Worm (Caenorhabditis elegans) whole organism, mixed stage, embryonic: Measurements from ENCODE around the gene orc-2.

Experiments
- drap-1 ChIP-seq: fragments of 200-800 bp; sonication (Bioruptor generic); optimal IDR thresholded peaks from 3 replicates; lab custom pipeline; 2018; ENCODE audit warnings: mild to moderate bottlenecking, missing genetic modification characterization, missing compliant biosample characterization
- elt-3 ChIP-seq: fragments of 150-350 bp; optimal IDR thresholded peaks from 2 replicates; lab custom pipeline; 2014; ENCODE audit warnings: missing biosample characterization, missing genetic modification characterization
- ham-2 ChIP-seq: fragments of 200-800 bp; sonication (Bioruptor generic); optimal IDR thresholded peaks from 2 replicates; lab custom pipeline; 2018; ENCODE audit warnings: mild to moderate bottlenecking, missing genetic modification characterization, missing compliant biosample characterization
- lsy-2 ChIP-seq: fragments of 150-350 bp; optimal IDR thresholded peaks from 2 replicates; lab custom pipeline; 2014; ENCODE audit warnings: missing biosample characterization, missing genetic modification characterization
- nhr-12 ChIP-seq: fragments of 150-350 bp; optimal IDR thresholded peaks from 2 replicates; lab custom pipeline; 2014; ENCODE audit warnings: missing biosample characterization, missing genetic modification characterization
- nhr-237 ChIP-seq: fragments of 150-350 bp; optimal IDR thresholded peaks from 2 replicates; lab custom pipeline; 2014; ENCODE audit warnings: missing biosample characterization, missing genetic modification characterization
- snpc-4 ChIP-seq: fragments of 150-350 bp; optimal IDR thresholded peaks from 2 replicates; lab custom pipeline; 2014; ENCODE audit warnings: missing biosample characterization, missing genetic modification characterization
- unc-62 ChIP-seq: fragments of 150-350 bp; optimal IDR thresholded peaks from 2 replicates; lab custom pipeline; 2014; ENCODE audit warnings: missing biosample characterization, missing genetic modification reagents, missing genetic modification characterization
- ztf-11 ChIP-seq: fragments of 150-350 bp; optimal IDR thresholded peaks from 2 replicates; lab custom pipeline; 2014; ENCODE audit warnings: missing biosample characterization, missing genetic modification characterization

ce11 chrII:10859359-10859758 lies 14.4 kb upstream of the orc-2 start:
- TF ChIP-seq unc-62 (GFP tag; lab: Kevin White, UChicago) (no peak), snpc-4 (tag; lab: Kevin White, UChicago) (no peak), drap-1 (no peak), nhr-12 (no peak), lsy-2 (tag; lab: Kevin White, UChicago) (no peak), ztf-11 (tag; lab: Kevin White, UChicago) (no peak), elt-3 (no peak), ham-2 (GFP tag; lab: Kevin White, UChicago) (no peak), nhr-237 (tag; lab: Kevin White, UChicago) (no peak)
